Fruit fly (Drosophila melanogaster): ENCODE data around the gene RpS9.

Gene RpS9

dm6 chr3L:9460775-9461491, 50.4 kb downstream of the RpS9 start, which contains the start of the genes CG3434 and CG44838 (continued):
- peak; percentile 77 for TF ChIP-seq acj6 (GFP tag; optimal IDR thresholded peaks at IDR 0.05)
- peak; percentile 74 for TF ChIP-seq lz (GFP tag; optimal IDR thresholded peaks at IDR 0.05)
- TF ChIP-seq CG1621 (tag; optimal IDR thresholded peaks at IDR 0.05) = peak; percentile 37
- peak; percentile 80 for TF ChIP-seq pdm3 (GFP tag; optimal IDR thresholded peaks at IDR 0.05)
- peak; percentile 77 for TF ChIP-seq CG6163 (GFP tag; IDR thresholded peaks at IDR 0.05)
- TF ChIP-seq OdsH (GFP tag; optimal IDR thresholded peaks at IDR 0.05) = peak; percentile 68
- peak; percentile 48 for TF ChIP-seq fd59A (GFP tag; optimal IDR thresholded peaks at IDR 0.05)
- peak; percentile 79 for TF ChIP-seq CG6276 (GFP tag; optimal IDR thresholded peaks at IDR 0.05)
- TF ChIP-seq CG3032 (tag; optimal IDR thresholded peaks at IDR 0.05) = peak; percentile 75
- TF ChIP-seq CG31627 (GFP tag; optimal IDR thresholded peaks at IDR 0.05) = peak; percentile 77
- TF ChIP-seq achi (GFP tag; optimal IDR thresholded peaks at IDR 0.05) = peak; percentile 71
- TF ChIP-seq Lpt (GFP tag; optimal IDR thresholded peaks at IDR 0.05) = peak; percentile 61
- TF ChIP-seq Hr38 (GFP tag; optimal IDR thresholded peaks at IDR 0.05) = no peak
- peak; percentile 92 for TF ChIP-seq Eip78C (GFP tag)
- peak; percentile 70 for TF ChIP-seq Eip75B (GFP tag; optimal IDR thresholded peaks at IDR 0.05)
- TF ChIP-seq topi (GFP tag; optimal IDR thresholded peaks at IDR 0.05) = peak; percentile 73
- peak; percentile 68 for TF ChIP-seq Ets96B (tag; optimal IDR thresholded peaks at IDR 0.05)
- peak; percentile 5 for TF ChIP-seq fd85E (GFP tag; optimal IDR thresholded peaks at IDR 0.05)
- peak; percentile 21 for TF ChIP-seq CG11902 (GFP tag; optimal IDR thresholded peaks at IDR 0.05)
- peak; percentile 20 for TF ChIP-seq CG11762 (GFP tag; optimal IDR thresholded peaks at IDR 0.05; ENCODE audit: insufficient read depth)
- TF ChIP-seq CG6854 (GFP tag; optimal IDR thresholded peaks at IDR 0.05) = peak; percentile 53
- TF ChIP-seq salr (GFP tag; optimal IDR thresholded peaks at IDR 0.05) = peak; percentile 14 to 36
- peak; percentile 75 for TF ChIP-seq eg (GFP tag; IDR thresholded peaks at IDR 0.05)
- TF ChIP-seq ss (GFP tag; optimal IDR thresholded peaks at IDR 0.05) = peak; percentile 38 to 67
- TF ChIP-seq CG32006 (GFP tag; optimal IDR thresholded peaks at IDR 0.05) = peak; percentile 70
- peak; percentile 48 for TF ChIP-seq CG4318 (GFP tag; optimal IDR thresholded peaks at IDR 0.05)
- TF ChIP-seq CG3919 (GFP tag; optimal IDR thresholded peaks at IDR 0.05) = peak; percentile 76
- peak; percentile 49 for TF ChIP-seq CG6792 (GFP tag; optimal IDR thresholded peaks at IDR 0.05)
- peak; percentile 63 for TF ChIP-seq CG15336 (GFP tag; IDR thresholded peaks at IDR 0.05)
- peak; percentile 62 for TF ChIP-seq CG34406 (GFP tag; optimal IDR thresholded peaks at IDR 0.05)
- TF ChIP-seq CG9139 (GFP tag; optimal IDR thresholded peaks at IDR 0.05) = peak; percentile 2
- TF ChIP-seq Sox14 (GFP tag; optimal IDR thresholded peaks at IDR 0.05) = peak; percentile 86
- TF ChIP-seq spab (GFP tag; optimal IDR thresholded peaks at IDR 0.05) = peak; percentile 9
- peak; percentile 65 for TF ChIP-seq CG8632 (GFP tag; optimal IDR thresholded peaks at IDR 0.05)
- TF ChIP-seq CG7368 (GFP tag; optimal IDR thresholded peaks at IDR 0.05) = peak; percentile 29
- TF ChIP-seq Gug (GFP tag; IDR thresholded peaks at IDR 0.05) = peak; percentile 55
- peak; percentile 69 for TF ChIP-seq Eip93F (GFP tag; optimal IDR thresholded peaks at IDR 0.05)
- TF ChIP-seq CG8119 (GFP tag; IDR thresholded peaks at IDR 0.05) = peak; percentile 72
- peak; percentile 75 for TF ChIP-seq CG10631 (GFP tag; optimal IDR thresholded peaks at IDR 0.05)
- TF ChIP-seq Hr39 (GFP tag; optimal IDR thresholded peaks at IDR 0.05) = peak; percentile 72
- peak; percentile 82 for TF ChIP-seq esn (GFP tag; optimal IDR thresholded peaks at IDR 0.05)
- TF ChIP-seq svp (GFP tag) = peak; percentile 90
